Worm (Caenorhabditis elegans): ENCODE data around the gene eat-4.

DNA sequence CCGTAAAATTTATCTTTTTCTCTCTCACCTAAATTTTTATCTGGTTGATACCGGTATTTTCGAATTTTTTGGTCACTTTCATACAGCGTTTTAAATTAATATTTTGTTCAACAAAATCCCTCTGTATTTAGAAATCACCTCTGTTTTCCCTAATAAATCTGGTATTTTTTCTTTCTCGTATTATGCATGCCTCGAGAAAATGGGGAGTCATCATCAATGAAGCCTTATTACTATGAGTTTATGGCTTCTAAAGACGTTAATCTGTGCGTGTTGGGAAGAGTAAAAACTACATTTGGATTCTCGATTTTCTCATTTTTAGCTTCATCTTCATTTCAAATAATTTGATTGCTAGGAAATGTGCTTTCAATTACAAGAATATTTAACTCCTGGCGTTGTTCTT lies 49.0 kb downstream of the eat-4 start, which contains the start of gene ZC84.7:
- TF ChIP-seq nhr-237 (tag; optimal IDR thresholded peaks at IDR 0.05) (no peak), flh-1 (GFP tag; optimal IDR thresholded peaks at IDR 0.05) (no peak), zip-8 (tag; optimal IDR thresholded peaks at IDR 0.05) (no peak), lin-13 (tag; optimal IDR thresholded peaks at IDR 0.05) (no peak), blmp-1 (tag; optimal IDR thresholded peaks at IDR 0.05) (no peak), unc-62 (GFP tag; optimal IDR thresholded peaks at IDR 0.05) (no peak), pha-4 (tag; optimal IDR thresholded peaks at IDR 0.05) (no peak), nhr-2 (tag; optimal IDR thresholded peaks at IDR 0.05) (no peak)

Data from whole organism, mixed stage, embryonic.